Worm (Caenorhabditis elegans) whole organism, late embryonic: ENCODE measurements around the gene D1054.8.

Source experiments
- F13H6.1 ChIP-seq: sonication (generic microtip); optimal IDR thresholded peaks from 2 replicates; lab custom pipeline; 2016; ENCODE audit warnings: missing genetic modification characterization, missing compliant biosample characterization
- K02D7.2 ChIP-seq: sonication (generic microtip); optimal IDR thresholded peaks from 2 replicates; lab custom pipeline; 2017; ENCODE audit warnings: mild to moderate bottlenecking, missing genetic modification characterization, missing compliant biosample characterization
- dve-1 ChIP-seq: sonication (generic microtip); optimal IDR thresholded peaks from 2 replicates; lab custom pipeline; 2017; ENCODE audit warnings: antibody characterized with exemption, mild to moderate bottlenecking, missing genetic modification characterization, missing compliant biosample characterization
- fkh-10 ChIP-seq: fragments of 150-350 bp; optimal IDR thresholded peaks from 2 replicates; lab custom pipeline; 2014; ENCODE audit warnings: missing biosample characterization, missing genetic modification reagents, missing genetic modification characterization
- lin-11 ChIP-seq: fragments of 200-800 bp; sonication (Bioruptor generic); optimal IDR thresholded peaks from 2 replicates; lab custom pipeline; 2018; ENCODE audit warnings: mild to moderate bottlenecking, missing genetic modification characterization, missing compliant biosample characterization
- nfya-1 ChIP-seq: sonication (generic microtip); optimal IDR thresholded peaks from 2 replicates; lab custom pipeline; 2017; ENCODE audit warnings: missing genetic modification characterization, mild to moderate bottlenecking, missing compliant biosample characterization, antibody characterized with exemption, moderate library complexity
- nhr-11 ChIP-seq: fragments of 150-350 bp; optimal IDR thresholded peaks from 2 replicates; lab custom pipeline; 2014; ENCODE audit warnings: missing biosample characterization, missing genetic modification characterization

- no peak for TF ChIP-seq lin-11 (tag; lab: Kevin White, UChicago)
- TF ChIP-seq fkh-10 = no peak
- TF ChIP-seq nhr-11 (tag; lab: Kevin White, UChicago) = no peak
- no peak for TF ChIP-seq F13H6.1 (tag; lab: Kevin White, UChicago)
- no peak for TF ChIP-seq nfya-1 (tag; lab: Kevin White, UChicago)
- no peak for TF ChIP-seq dve-1 (tag; lab: Kevin White, UChicago)
- no peak for TF ChIP-seq K02D7.2 (tag; lab: Kevin White, UChicago)
These were observed 33.5 kb upstream of the D1054.8 start, which contains the start of gene F28H7.3 for ce11 chrV:10750630-10751029.
